Worm (Caenorhabditis elegans): ENCODE data around the gene klc-1.

klc-1 gene

DNA sequence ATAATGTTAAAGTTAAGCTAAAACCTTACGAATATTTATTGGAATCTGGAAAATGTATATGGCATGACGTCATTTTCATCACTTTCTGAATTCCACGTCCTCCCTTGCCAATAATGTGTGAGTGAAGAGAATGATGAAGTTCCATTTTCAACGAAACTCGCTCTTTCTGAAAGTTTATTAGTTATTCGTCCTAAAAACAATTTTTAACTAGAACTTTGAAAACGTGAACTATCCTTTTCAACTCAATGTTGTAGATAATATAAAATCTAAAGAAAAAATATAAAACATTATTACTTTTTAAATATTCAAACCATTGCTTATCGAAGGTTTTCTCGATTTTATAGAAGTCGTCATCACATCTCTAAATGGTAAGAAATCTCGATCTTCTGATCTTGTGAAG lies 6.0 kb downstream of the klc-1 start, which contains the start of gene M7.7:
Gene M7.7 (plus strand): TSS at position 301 of the 400 bp plus-strand sequence.
- TF ChIP-seq zfh-2 (GFP tag; conservative IDR thresholded peaks at IDR 0.05) (no peak), lin-40 (tag; optimal IDR thresholded peaks at IDR 0.05) (no peak), him-1 (tag; optimal IDR thresholded peaks at IDR 0.05) (no peak), mel-28 (tag; optimal IDR thresholded peaks at IDR 0.05; ENCODE audit: borderline replicate concordance) (no peak), hlh-12 (tag; optimal IDR thresholded peaks at IDR 0.05) (no peak), Y53F4B.3 (GFP tag; IDR thresholded peaks at IDR 0.05) (no peak), somi-1 (GFP tag; optimal IDR thresholded peaks at IDR 0.05) (no peak), F37B4.10 (GFP tag; IDR thresholded peaks at IDR 0.05) (no peak), bed-2 (GFP tag; IDR thresholded peaks at IDR 0.05) (no peak), lsy-27 (tag; optimal IDR thresholded peaks at IDR 0.05; ENCODE audit: borderline replicate concordance, insufficient read depth) (no peak), ztf-25 (GFP tag; IDR thresholded peaks at IDR 0.05) (no peak)

DNA sequence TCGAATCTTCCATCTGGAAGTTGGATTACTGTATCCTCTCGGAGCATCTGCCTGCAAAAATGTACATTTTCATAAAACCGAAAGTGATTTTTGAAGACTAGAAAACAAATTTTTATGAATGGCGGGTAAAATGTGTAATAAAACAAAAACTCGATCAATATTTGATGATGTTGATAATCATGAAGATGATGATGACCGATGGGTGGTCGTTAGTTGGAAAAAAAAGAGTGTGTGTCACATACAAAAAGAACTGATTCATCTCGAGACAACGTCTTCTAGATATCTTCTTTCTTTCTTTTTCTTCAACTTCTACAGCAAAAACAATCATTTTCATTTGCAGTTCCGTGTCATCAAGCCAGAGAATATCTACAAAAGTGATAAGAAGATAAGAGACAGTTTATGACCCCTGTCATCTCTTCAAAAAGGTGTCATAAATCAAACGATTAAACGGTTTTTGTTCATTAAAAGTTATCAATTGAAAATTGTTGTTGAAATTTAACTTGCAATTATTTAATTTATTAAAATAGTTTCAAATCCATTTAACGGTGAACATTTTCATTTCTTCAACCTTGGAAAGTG lies 9.1 kb downstream of the klc-1 start, which contains the start of gene bcc-1:
Gene bcc-1 (minus strand): TSS at position 51 of the 579 bp plus-strand sequence.
- TF ChIP-seq somi-1 (GFP tag; optimal IDR thresholded peaks at IDR 0.05) (peak; percentile 49), Y53G8AR.9 (GFP tag; conservative IDR thresholded peaks at IDR 0.05) (no peak), D2030.7 (GFP tag; IDR thresholded peaks at IDR 0.05) (no peak), rec-8 (tag; optimal IDR thresholded peaks at IDR 0.05) (no peak), Y53F4B.3 (GFP tag; IDR thresholded peaks at IDR 0.05) (no peak), madf-3 (GFP tag; IDR thresholded peaks at IDR 0.05) (no peak), him-1 (tag; optimal IDR thresholded peaks at IDR 0.05) (no peak), hlh-12 (tag; optimal IDR thresholded peaks at IDR 0.05) (no peak), ztf-26 (tag; optimal IDR thresholded peaks at IDR 0.05) (peak; percentile 5), Y56A3A.18 (GFP tag; IDR thresholded peaks at IDR 0.05) (no peak)

DNA sequence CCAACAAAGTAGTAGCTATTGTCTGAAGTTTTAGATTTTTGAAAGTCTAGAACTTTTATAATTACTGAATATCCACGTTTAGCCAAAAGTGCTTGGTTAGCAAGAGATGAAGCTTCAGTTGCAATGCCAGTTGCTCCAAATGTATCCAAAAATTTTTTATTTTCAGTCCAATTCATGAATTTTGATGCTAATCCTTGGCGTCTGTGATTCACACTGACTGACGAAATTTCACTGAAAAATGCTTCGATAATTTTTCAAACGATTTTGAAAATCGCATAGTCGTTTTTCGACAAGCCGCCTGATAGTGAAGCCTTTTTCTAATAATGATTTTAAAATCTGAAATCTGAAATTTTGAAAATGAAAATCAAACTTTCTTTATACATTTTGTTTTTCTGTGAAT lies 10.5 kb downstream of the klc-1 start:
- TF ChIP-seq Y53F4B.3 (GFP tag; IDR thresholded peaks at IDR 0.05), result no peak
- TF ChIP-seq lag-1 (GFP tag; IDR thresholded peaks at IDR 0.05), result no peak
- TF ChIP-seq ztf-25 (GFP tag; IDR thresholded peaks at IDR 0.05), result no peak
- TF ChIP-seq lin-40 (tag; optimal IDR thresholded peaks at IDR 0.05), result no peak
- no peak for TF ChIP-seq efl-1 (GFP tag; optimal IDR thresholded peaks at IDR 0.05)
- no peak for TF ChIP-seq B0035.1 (tag; optimal IDR thresholded peaks at IDR 0.05)
- no peak for TF ChIP-seq let-526 (GFP tag; IDR thresholded peaks at IDR 0.05)

DNA sequence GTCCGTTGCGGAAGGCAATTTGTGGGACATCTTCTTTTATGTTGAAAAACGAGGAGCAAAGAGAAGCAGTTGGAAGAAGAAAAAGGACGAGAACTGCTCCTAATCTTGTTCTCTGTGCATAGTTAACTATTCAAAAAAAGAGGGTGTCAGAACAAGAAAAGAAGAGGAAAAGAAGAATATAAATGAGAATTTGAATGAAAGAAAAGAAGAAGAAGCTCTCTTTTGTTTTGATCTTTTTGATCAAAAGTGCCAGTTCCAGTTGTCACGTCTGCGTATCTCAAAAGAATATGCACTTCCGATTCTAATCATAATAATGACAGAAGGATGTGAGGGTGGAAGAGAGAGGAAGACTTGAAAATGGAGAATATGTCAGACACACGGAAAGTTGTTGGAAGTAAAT lies 11.4 kb downstream of the klc-1 start, which contains the start of gene M7.8:
Gene M7.8 (minus strand): TSS at position 112 of the 400 bp plus-strand sequence.
- TF ChIP-seq F23B12.7 (tag; optimal IDR thresholded peaks at IDR 0.05; ENCODE audit: insufficient read depth) (no peak), ceh-27 (GFP tag; optimal IDR thresholded peaks at IDR 0.05) (no peak)

DNA sequence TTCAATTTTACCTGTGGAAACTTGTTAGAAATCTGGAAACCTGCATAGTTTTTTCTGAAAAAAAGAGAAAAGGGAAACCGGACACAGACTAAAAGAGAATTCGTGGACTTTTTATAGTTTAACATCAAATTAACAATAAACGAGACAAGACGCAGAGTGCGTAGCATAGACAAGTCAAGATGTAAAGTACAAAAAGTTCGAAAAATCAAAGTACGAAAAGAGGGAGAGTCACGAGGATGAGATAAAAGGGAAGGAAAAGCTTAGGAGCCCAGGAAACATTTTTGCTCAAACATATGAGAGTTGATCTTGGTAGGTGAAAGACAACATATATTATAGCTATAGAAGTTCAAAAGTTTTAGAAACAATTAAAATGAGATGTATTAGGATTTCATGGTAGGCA lies 14.3 kb downstream of the klc-1 start, which contains the start of gene M7.12:
Gene M7.12 (minus strand): TSS at position 188 of the 400 bp plus-strand sequence.
- TF ChIP-seq efl-1 (GFP tag; optimal IDR thresholded peaks at IDR 0.05) (no peak), ekl-4 (GFP tag; IDR thresholded peaks at IDR 0.05) (no peak), zim-3 (tag; optimal IDR thresholded peaks at IDR 0.05) (no peak)

DNA sequence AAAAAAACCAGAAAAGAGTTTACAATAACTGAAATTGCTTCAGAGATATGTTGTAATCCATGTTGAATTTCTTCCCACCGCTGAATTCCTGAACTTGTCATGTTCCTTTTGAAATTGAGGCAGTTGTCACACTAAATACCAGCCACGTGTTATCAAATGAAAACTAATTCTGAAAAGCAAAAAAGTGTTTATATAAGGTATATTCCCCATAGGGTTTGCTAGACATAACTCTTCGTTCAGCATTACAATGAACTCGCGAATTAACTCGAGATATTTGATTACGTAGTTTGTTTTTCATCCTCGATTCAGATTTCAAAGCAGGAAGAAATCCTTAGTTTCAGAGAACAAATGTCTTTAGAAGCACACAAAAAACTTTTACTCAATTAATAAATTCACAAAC lies 16.7 kb downstream of the klc-1 start, which contains the start of gene str-3:
Gene str-3 (minus strand): TSS at position 101 of the 400 bp plus-strand sequence.
- TF ChIP-seq ekl-4 (GFP tag; IDR thresholded peaks at IDR 0.05) (no peak), efl-1 (GFP tag; optimal IDR thresholded peaks at IDR 0.05) (no peak), die-1 (tag; optimal IDR thresholded peaks at IDR 0.05) (no peak), ceh-40 (GFP tag; IDR thresholded peaks at IDR 0.05) (no peak), hrde-1 (tag; optimal IDR thresholded peaks at IDR 0.05; ENCODE audit: borderline replicate concordance) (no peak), attf-3 (GFP tag; conservative IDR thresholded peaks at IDR 0.05) (no peak), K12H6.12 (tag; optimal IDR thresholded peaks at IDR 0.05) (no peak), somi-1 (GFP tag; optimal IDR thresholded peaks at IDR 0.05) (no peak), B0035.1 (tag; optimal IDR thresholded peaks at IDR 0.05) (no peak), sptf-2 (GFP tag; optimal IDR thresholded peaks at IDR 0.05) (no peak), ztf-25 (GFP tag; IDR thresholded peaks at IDR 0.05) (no peak), Y56A3A.18 (GFP tag; IDR thresholded peaks at IDR 0.05) (no peak), ama-1 (optimal IDR thresholded peaks at IDR 0.05) (no peak), ama-1 (GFP tag; optimal IDR thresholded peaks at IDR 0.05) (no peak), F22D6.2 (tag; optimal IDR thresholded peaks at IDR 0.05) (no peak), bed-1 (GFP tag; IDR thresholded peaks at IDR 0.05) (no peak), snpc-4 (GFP tag; optimal IDR thresholded peaks at IDR 0.05) (no peak), snpc-4 (tag; optimal IDR thresholded peaks at IDR 0.05) (no peak), F55B11.4 (tag; optimal IDR thresholded peaks at IDR 0.05; ENCODE audit: borderline replicate concordance, insufficient read depth) (no peak)
